Fruit fly (Drosophila melanogaster): Measurements from ENCODE around the gene pths.

pths gene

dm6 chr2L:21148242-21148641 is 5.2 kb downstream of the pths start, which contains the start of gene del:
del (minus strand) TSS chr2L:21148546.
- no peak for TF ChIP-seq noc (tag; optimal IDR thresholded peaks at IDR 0.05)

dm6 chr2L:21149053-21149452 is 6.0 kb downstream of the pths start:
- TF ChIP-seq noc (tag; optimal IDR thresholded peaks at IDR 0.05), result no peak

dm6 chr2L:21153844-21154243 is 10.8 kb downstream of the pths start:
- no peak for TF ChIP-seq noc (tag; optimal IDR thresholded peaks at IDR 0.05)

- no peak for TF ChIP-seq noc (tag; optimal IDR thresholded peaks at IDR 0.05)
Measured at dm6 chr2L:21156156-21157040, 13.4 kb downstream of the pths start, which contains the start of the genes Mpp6 and E2f2. Mpp6 (plus strand) TSS chr2L:21156288. E2f2 (minus strand) TSS chr2L:21156749.

dm6 chr2L:21158554-21158953 is 15.5 kb downstream of the pths start, which contains the start of the genes Coq3 and Pld3:
Coq3 (minus strand) TSS chr2L:21158611.
Pld3 (plus strand) TSS chr2L:21158847.
- TF ChIP-seq noc (tag; optimal IDR thresholded peaks at IDR 0.05), result peak; percentile 96

- TF ChIP-seq noc (tag; optimal IDR thresholded peaks at IDR 0.05), result no peak
Measured at dm6 chr2L:21162875-21163274, 19.8 kb downstream of the pths start, which contains the start of gene Nbr. Nbr (minus strand) TSS chr2L:21163083.

dm6 chr2L:21163311-21163842 is 20.3 kb downstream of the pths start, which contains the start of gene Noc2:
Noc2 (plus strand) TSS chr2L:21163641.
- TF ChIP-seq noc (tag; optimal IDR thresholded peaks at IDR 0.05), result no peak

- TF ChIP-seq noc (tag; optimal IDR thresholded peaks at IDR 0.05), result peak; percentile 17
Measured at dm6 chr2L:21166422-21166821, 23.4 kb downstream of the pths start.

- peak; percentile 91 for TF ChIP-seq noc (tag; optimal IDR thresholded peaks at IDR 0.05)
Measured at dm6 chr2L:21168295-21169159, 25.5 kb downstream of the pths start, which contains the start of the genes mAcon1, CG43345 and CG43346. mAcon1 (plus strand) TSS chr2L:21168570. CG43345 (minus strand) TSS chr2L:21168581. CG43346 (minus strand) TSS chr2L:21168581.

dm6 chr2L:21169160-21169624 is 26.2 kb downstream of the pths start:
- TF ChIP-seq noc (tag; optimal IDR thresholded peaks at IDR 0.05), result no peak

- TF ChIP-seq noc (tag; optimal IDR thresholded peaks at IDR 0.05), result no peak
Measured at dm6 chr2L:21169863-21170262, 26.8 kb downstream of the pths start.

- TF ChIP-seq noc (tag; optimal IDR thresholded peaks at IDR 0.05), result no peak
Measured at dm6 chr2L:21172922-21173321, 29.9 kb downstream of the pths start, which contains the start of gene CG31627. CG31627 (plus strand) TSS chr2L:21173222.

- no peak for TF ChIP-seq noc (tag; optimal IDR thresholded peaks at IDR 0.05)
Measured at dm6 chr2L:21178436-21179216, 35.6 kb downstream of the pths start.

dm6 chr2L:21179217-21179520 is 36.1 kb downstream of the pths start:
- no peak for TF ChIP-seq noc (tag; optimal IDR thresholded peaks at IDR 0.05)

dm6 chr2L:21179615-21180031 is 36.6 kb downstream of the pths start, which contains the start of the genes bur and Mcm10:
bur (minus strand) TSS chr2L:21179683.
Mcm10 (plus strand) TSS chr2L:21179933.
- TF ChIP-seq noc (tag; optimal IDR thresholded peaks at IDR 0.05), result no peak
